Fruit fly (Drosophila melanogaster) whole organism, prepupa: ENCODE measurements around the gene bib.

ENCODE experiments used
- CG10669 ChIP-seq: fragments of 200-800 bp; sonication (Bioruptor generic); optimal IDR thresholded peaks from 3 replicates; lab custom pipeline; 2018; ENCODE audit warnings: missing biosample characterization, mild to moderate bottlenecking, missing genetic modification characterization, moderate library complexity
- CG11294 ChIP-seq: fragments of 200-800 bp; sonication (Bioruptor generic); IDR thresholded peaks from 2 replicates; pipeline ENCODE4 v1.3.6; 2022; ENCODE audit warnings: missing biosample characterization, missing genetic modification characterization
- CG11902 ChIP-seq: fragments of 200-800 bp; sonication (Bioruptor generic); optimal IDR thresholded peaks from 3 replicates; lab custom pipeline; 2016; ENCODE audit warnings: missing biosample characterization, missing genetic modification characterization
- CG15336 ChIP-seq: fragments of 200-800 bp; sonication (Bioruptor generic); IDR thresholded peaks from 2 replicates; pipeline ENCODE4 v1.3.6; 2022; ENCODE audit warnings: missing biosample characterization, missing genetic modification characterization
- CG1621 ChIP-seq: fragments of 200-800 bp; sonication (Bioruptor generic); optimal IDR thresholded peaks from 3 replicates; lab custom pipeline; 2018; ENCODE audit warnings: missing biosample characterization, mild to moderate bottlenecking, missing genetic modification characterization
- CG16779 ChIP-seq: fragments of 200-800 bp; sonication (Bioruptor generic); optimal IDR thresholded peaks from 3 replicates; lab custom pipeline; 2017; ENCODE audit warnings: missing biosample characterization, mild to moderate bottlenecking, missing genetic modification characterization
- CG3032 ChIP-seq: fragments of 200-800 bp; optimal IDR thresholded peaks from 2 replicates; lab custom pipeline; 2019; ENCODE audit warnings: missing biosample characterization, mild to moderate bottlenecking, missing genetic modification characterization, moderate library complexity
- CG31627 ChIP-seq: fragments of 200-800 bp; sonication (Bioruptor generic); optimal IDR thresholded peaks from 3 replicates; lab custom pipeline; 2016; ENCODE audit warnings: missing biosample characterization, missing genetic modification characterization
- CG32006 ChIP-seq: fragments of 200-800 bp; sonication (Bioruptor generic); optimal IDR thresholded peaks from 3 replicates; lab custom pipeline; 2017; ENCODE audit warnings: missing biosample characterization, mild to moderate bottlenecking, missing genetic modification characterization
- CG34406 ChIP-seq: fragments of 200-800 bp; sonication (Bioruptor generic); optimal IDR thresholded peaks from 3 replicates; lab custom pipeline; 2016; ENCODE audit warnings: missing biosample characterization, missing genetic modification characterization
- CG4318 ChIP-seq: fragments of 200-800 bp; sonication (Bioruptor generic); optimal IDR thresholded peaks from 3 replicates; lab custom pipeline; 2017; ENCODE audit warnings: missing biosample characterization, mild to moderate bottlenecking, missing genetic modification characterization
- CG6163 ChIP-seq: fragments of 200-800 bp; sonication (Bioruptor generic); IDR thresholded peaks from 3 replicates; pipeline ENCODE4 v1.3.6; 2022; ENCODE audit warnings: missing biosample characterization, missing genetic modification characterization
- CG6276 ChIP-seq: fragments of 200-800 bp; sonication (Bioruptor generic); optimal IDR thresholded peaks from 2 replicates; lab custom pipeline; 2017; ENCODE audit warnings: missing biosample characterization, mild to moderate bottlenecking, missing genetic modification characterization
- CG6792 ChIP-seq: fragments of 200-800 bp; sonication (Bioruptor generic); optimal IDR thresholded peaks from 3 replicates; lab custom pipeline; 2016; ENCODE audit warnings: missing biosample characterization, missing genetic modification characterization
- CG6808 ChIP-seq: fragments of 200-800 bp; sonication (Bioruptor generic); optimal IDR thresholded peaks from 3 replicates; lab custom pipeline; 2017; ENCODE audit warnings: missing biosample characterization, missing genetic modification characterization, mild to moderate bottlenecking, moderate library complexity, missing genetic modification reagents
- CG6854 ChIP-seq: fragments of 200-800 bp; sonication (Bioruptor generic); optimal IDR thresholded peaks from 2 replicates; lab custom pipeline; 2017; ENCODE audit warnings: missing biosample characterization, mild to moderate bottlenecking, missing genetic modification characterization
- CG7368 ChIP-seq: fragments of 200-800 bp; sonication (Bioruptor generic); optimal IDR thresholded peaks from 3 replicates; lab custom pipeline; 2016; ENCODE audit warnings: missing biosample characterization, missing genetic modification characterization
- CG8632 ChIP-seq: fragments of 200-800 bp; sonication (Bioruptor generic); optimal IDR thresholded peaks from 3 replicates; lab custom pipeline; 2016; ENCODE audit warnings: missing biosample characterization, missing genetic modification characterization
- CG9139 ChIP-seq: fragments of 200-800 bp; sonication (Bioruptor generic); optimal IDR thresholded peaks from 3 replicates; lab custom pipeline; 2017; ENCODE audit warnings: missing biosample characterization, mild to moderate bottlenecking, missing genetic modification characterization
- Eip75B ChIP-seq: fragments of 200-800 bp; sonication (Bioruptor generic); optimal IDR thresholded peaks from 3 replicates; lab custom pipeline; 2016; ENCODE audit warnings: missing biosample characterization, missing genetic modification characterization
- Eip78C ChIP-seq: fragments of 200-800 bp; sonication (Bioruptor generic); peaks from one replicate; lab custom pipeline; 2016; ENCODE audit warnings: missing biosample characterization, missing genetic modification characterization
- Gug ChIP-seq: fragments of 200-800 bp; sonication (Bioruptor generic); IDR thresholded peaks from 2 replicates; pipeline ENCODE4 v1.3.6; 2022; ENCODE audit warnings: missing biosample characterization, missing genetic modification characterization
- Hr38 ChIP-seq: sonication (Bioruptor generic); optimal IDR thresholded peaks from 2 replicates; lab custom pipeline; 2016; ENCODE audit warnings: missing biosample characterization, missing genetic modification characterization
- Lpt ChIP-seq: fragments of 200-800 bp; sonication (Bioruptor generic); optimal IDR thresholded peaks from 3 replicates; lab custom pipeline; 2016; ENCODE audit warnings: missing biosample characterization, missing genetic modification characterization
- Met ChIP-seq: fragments of 200-800 bp; sonication (Bioruptor generic); optimal IDR thresholded peaks from 3 replicates; lab custom pipeline; 2016; ENCODE audit warnings: missing biosample characterization, missing genetic modification characterization
- OdsH ChIP-seq: fragments of 200-800 bp; sonication (Bioruptor generic); optimal IDR thresholded peaks from 3 replicates; lab custom pipeline; 2016; ENCODE audit warnings: missing biosample characterization, missing genetic modification characterization
- Smox ChIP-seq: fragments of 200-800 bp; sonication (Bioruptor generic); optimal IDR thresholded peaks from 3 replicates; lab custom pipeline; 2016; ENCODE audit warnings: missing biosample characterization, missing genetic modification characterization
- Sox14 ChIP-seq: fragments of 200-800 bp; sonication (Bioruptor generic); optimal IDR thresholded peaks from 3 replicates; lab custom pipeline; 2016; ENCODE audit warnings: missing biosample characterization, missing genetic modification characterization
- achi ChIP-seq: fragments of 200-800 bp; sonication (Bioruptor generic); optimal IDR thresholded peaks from 3 replicates; lab custom pipeline; 2016; ENCODE audit warnings: missing biosample characterization, missing genetic modification characterization
- dac ChIP-seq: fragments of 200-800 bp; sonication (Bioruptor generic); optimal IDR thresholded peaks from 2 replicates; lab custom pipeline; 2017; ENCODE audit warnings: missing biosample characterization, mild to moderate bottlenecking, missing genetic modification characterization
- dsx ChIP-seq: fragments of 200-800 bp; optimal IDR thresholded peaks from 3 replicates; lab custom pipeline; 2019; ENCODE audit warnings: missing biosample characterization, mild to moderate bottlenecking, missing genetic modification characterization, moderate library complexity; ENCODE audit not compliant: poor library complexity, severe bottlenecking
- eg ChIP-seq: fragments of 200-800 bp; sonication (Bioruptor generic); IDR thresholded peaks from 3 replicates; pipeline ENCODE4 v1.3.6; 2022; ENCODE audit warnings: missing biosample characterization, missing genetic modification characterization
- esn ChIP-seq: fragments of 200-800 bp; sonication (Bioruptor generic); optimal IDR thresholded peaks from 2 replicates; lab custom pipeline; 2016; ENCODE audit warnings: missing biosample characterization, mild to moderate bottlenecking, missing genetic modification characterization, moderate library complexity
- fd59A ChIP-seq: fragments of 200-800 bp; sonication (Bioruptor generic); optimal IDR thresholded peaks from 2 replicates; lab custom pipeline; 2017; ENCODE audit warnings: missing biosample characterization, mild to moderate bottlenecking, missing genetic modification characterization, missing genetic modification reagents
- fd85E ChIP-seq: fragments of 200-800 bp; sonication (Bioruptor generic); optimal IDR thresholded peaks from 3 replicates; lab custom pipeline; 2016; ENCODE audit warnings: missing biosample characterization, missing genetic modification characterization
- fkh ChIP-seq: fragments of 200-800 bp; sonication (Bioruptor generic); optimal IDR thresholded peaks from 3 replicates; lab custom pipeline; 2017; ENCODE audit warnings: missing biosample characterization, mild to moderate bottlenecking, missing genetic modification characterization, moderate library complexity
- lz ChIP-seq: fragments of 200-800 bp; sonication (Bioruptor generic); optimal IDR thresholded peaks from 3 replicates; lab custom pipeline; 2016; ENCODE audit warnings: missing biosample characterization, missing genetic modification characterization
- net ChIP-seq: fragments of 200-800 bp; sonication (Bioruptor generic); optimal IDR thresholded peaks from 3 replicates; lab custom pipeline; 2016; ENCODE audit warnings: missing biosample characterization, missing genetic modification characterization
- pdm3 ChIP-seq: fragments of 200-800 bp; sonication (Bioruptor generic); optimal IDR thresholded peaks from 3 replicates; lab custom pipeline; 2016; ENCODE audit warnings: missing biosample characterization, missing genetic modification characterization
- salr ChIP-seq, 2 experiments: fragments of 200-800 bp; sonication (Bioruptor generic); optimal IDR thresholded peaks; 3 replicates each; lab custom pipeline; 2016 to 2018; ENCODE audit warnings: missing biosample characterization in 2 of 2, missing genetic modification characterization in 2 of 2, mild to moderate bottlenecking in 1 of 2
- ss ChIP-seq, 2 experiments: fragments of 200-800 bp; sonication (Bioruptor generic); optimal IDR thresholded peaks; 2 replicates in 1 of 2; 3 replicates in 1 of 2; lab custom pipeline; 2017 to 2018; ENCODE audit warnings: mild to moderate bottlenecking in 2 of 2, missing biosample characterization in 2 of 2, missing genetic modification characterization in 2 of 2, moderate library complexity in 1 of 2
- svp ChIP-seq: fragments of 200-800 bp; sonication (Bioruptor generic); peaks from one replicate; lab custom pipeline; 2016; ENCODE audit warnings: missing biosample characterization, missing genetic modification characterization
- topi ChIP-seq: fragments of 200-800 bp; sonication (Bioruptor generic); optimal IDR thresholded peaks from 3 replicates; lab custom pipeline; 2016; ENCODE audit warnings: missing biosample characterization, missing genetic modification characterization
- vri ChIP-seq: fragments of 200-800 bp; sonication (Bioruptor generic); optimal IDR thresholded peaks from 3 replicates; lab custom pipeline; 2016; ENCODE audit warnings: missing biosample characterization, mild to moderate bottlenecking, missing genetic modification characterization

bib gene

dm6 chr2L:9943521-9943920 is 40.9 kb upstream of the bib start:
- no peak for TF ChIP-seq Eip75B (GFP tag; lab: Kevin White, UChicago)
- no peak for TF ChIP-seq fkh (GFP tag; lab: Kevin White, UChicago)
- peak; percentile 74 for TF ChIP-seq vri
- peak; percentile 55 for TF ChIP-seq Eip78C (GFP tag; lab: Kevin White, UChicago)

DNA sequence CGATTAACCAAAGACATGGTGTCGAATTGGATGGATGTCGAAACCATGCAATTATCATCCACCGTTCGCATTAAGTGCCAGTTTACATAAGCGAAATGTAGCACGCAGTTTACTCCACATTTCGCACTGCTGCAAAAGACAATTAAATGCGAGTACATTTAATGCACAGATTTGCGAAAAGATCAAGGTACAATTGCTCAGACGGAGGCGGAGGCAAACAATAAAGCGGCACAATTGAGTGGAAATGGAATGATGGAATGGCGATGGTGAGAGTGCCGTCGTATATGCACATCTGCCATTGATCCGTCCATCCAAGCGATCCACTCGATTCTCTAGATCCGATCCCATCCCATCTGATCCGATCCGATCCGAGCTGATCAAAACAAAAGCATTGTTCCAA is 39.4 kb upstream of the bib start:
- TF ChIP-seq fd85E (GFP tag; lab: Kevin White, UChicago) (no peak), CG32006 (GFP tag; lab: Kevin White, UChicago) (no peak), dsx (peak; percentile 3), Eip78C (GFP tag; lab: Kevin White, UChicago) (peak; percentile 71), CG10669 (GFP tag; lab: Kevin White, UChicago) (peak; percentile 22), CG8632 (no peak), CG11902 (GFP tag; lab: Kevin White, UChicago) (no peak), CG6276 (GFP tag; lab: Kevin White, UChicago) (peak; percentile 67), CG16779 (tag; lab: Kevin White, UChicago) (peak; percentile 14), CG6854 (peak; percentile 33), CG15336 (GFP tag; lab: Robert Waterston, UW) (no peak), svp (GFP tag; lab: Kevin White, UChicago) (peak; percentile 96), ss (GFP tag; optimal IDR thresholded peaks at IDR 0.05; lab: Kevin White, UChicago) (peak; percentile 59 to 75), lz (no peak), net (GFP tag; lab: Kevin White, UChicago) (no peak), CG6808 (peak; percentile 42), esn (GFP tag; lab: Kevin White, UChicago) (peak; percentile 2), CG9139 (GFP tag; lab: Kevin White, UChicago) (peak; percentile 49), CG1621 (peak; percentile 10)

- peak; percentile 27 for TF ChIP-seq fkh (GFP tag; lab: Kevin White, UChicago)
- peak; percentile 95 for TF ChIP-seq dsx
- no peak for TF ChIP-seq CG6276 (GFP tag; lab: Kevin White, UChicago)
- 0 out of 3 replicates have a peak, but pooled peaks have one; percentile 31 for TF ChIP-seq CG6163 (GFP tag; lab: Robert Waterston, UW)
- TF ChIP-seq fd59A (GFP tag; lab: Kevin White, UChicago), result no peak
- peak; percentile 8 for TF ChIP-seq CG6854
- TF ChIP-seq Smox, result no peak
- TF ChIP-seq CG1621, result peak; percentile 8
Measured at dm6 chr2L:9946051-9946450, 38.4 kb upstream of the bib start.

DNA sequence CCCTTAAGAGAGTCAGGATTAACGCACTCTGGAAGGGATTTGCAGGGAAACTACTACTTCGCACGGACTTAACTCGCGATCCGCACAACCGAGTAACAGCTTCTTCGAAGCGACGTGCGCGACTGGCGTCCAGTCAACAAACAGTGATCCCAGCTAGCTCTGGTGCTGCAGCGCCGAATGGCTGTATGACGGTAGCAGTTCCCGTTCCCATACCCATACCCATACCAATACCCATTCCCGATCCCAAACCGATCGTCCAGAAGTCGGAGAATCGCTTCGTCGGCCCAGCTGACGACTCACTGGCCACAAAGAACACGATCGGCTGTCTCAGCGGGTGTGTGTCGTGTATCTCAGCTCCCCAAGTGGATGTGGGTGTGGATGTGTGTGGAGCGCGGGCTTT is 37.2 kb upstream of the bib start, which contains the start of gene CG5853:
TSS of gene CG5853 (minus strand) at position 384 of the 400 bp plus-strand sequence.
- TF ChIP-seq pdm3 (GFP tag; lab: Kevin White, UChicago) (no peak), CG15336 (GFP tag; lab: Robert Waterston, UW) (peak; percentile 48; the same call in 1 of the 2 replicates), Lpt (GFP tag; lab: Kevin White, UChicago) (peak; percentile 8), Hr38 (no peak), eg (GFP tag; lab: Robert Waterston, UW) (peak; percentile 68; the same call in 2 of the 3 replicates), vri (peak; percentile 96), CG34406 (no peak), CG16779 (tag; lab: Kevin White, UChicago) (peak; percentile 65), CG6808 (peak; percentile 10), CG6792 (GFP tag; lab: Kevin White, UChicago) (peak; percentile 5), CG11294 (GFP tag; lab: Robert Waterston, UW) (no peak), ss (GFP tag; optimal IDR thresholded peaks at IDR 0.05; lab: Kevin White, UChicago) (peak; percentile 55 to 70), dac (GFP tag; lab: Kevin White, UChicago) (no peak), CG31627 (GFP tag; lab: Kevin White, UChicago) (no peak), Sox14 (GFP tag; lab: Kevin White, UChicago) (peak; percentile 76), CG6854 (peak; percentile 82), OdsH (GFP tag; lab: Kevin White, UChicago) (no peak), net (GFP tag; lab: Kevin White, UChicago) (peak; percentile 50), dsx (peak; percentile 63), topi (GFP tag; lab: Kevin White, UChicago) (no peak), salr (GFP tag; optimal IDR thresholded peaks at IDR 0.05; lab: Kevin White, UChicago) (peak in 1 of 2 experiments; percentile 32), fd85E (GFP tag; lab: Kevin White, UChicago) (peak; percentile 16), CG9139 (GFP tag; lab: Kevin White, UChicago) (peak; percentile 67), CG7368 (GFP tag; lab: Kevin White, UChicago) (peak; percentile 26), Gug (GFP tag; lab: Robert Waterston, UW) (no peak), CG4318 (GFP tag; lab: Kevin White, UChicago) (no peak), CG8632 (peak; percentile 16), achi (GFP tag; lab: Kevin White, UChicago) (peak; percentile 34), CG6276 (GFP tag; lab: Kevin White, UChicago) (no peak), CG3032 (peak; percentile 3), CG1621 (peak; percentile 64), Met (GFP tag; lab: Kevin White, UChicago) (peak; percentile 35)
